Worm (Caenorhabditis elegans) whole organism, early embryonic: Measurements from ENCODE around the gene enu-3.6.
A peak's percentile ranks its signal among the peaks of the same experiment; 100 is the strongest.

Source experiments
- ama-1 ChIP-seq: fragments of 150-350 bp; optimal IDR thresholded peaks from 2 replicates; lab custom pipeline; 2014
- ceh-13 ChIP-seq: fragments of 200-800 bp; sonication (Bioruptor generic); optimal IDR thresholded peaks from 2 replicates; lab custom pipeline; 2018; ENCODE audit warnings: mild to moderate bottlenecking, missing genetic modification characterization, missing compliant biosample characterization
- ceh-36 ChIP-seq: sonication (generic microtip); optimal IDR thresholded peaks from 2 replicates; lab custom pipeline; 2016; ENCODE audit warnings: missing genetic modification characterization, inconsistent platforms, missing compliant biosample characterization
- ets-7 ChIP-seq: sonication (generic microtip); optimal IDR thresholded peaks from 2 replicates; lab custom pipeline; 2016; ENCODE audit warnings: missing genotype, missing genetic modification characterization, missing compliant biosample characterization
- hmbx-1 ChIP-seq: sonication (generic microtip); optimal IDR thresholded peaks from 2 replicates; lab custom pipeline; 2016; ENCODE audit warnings: mild to moderate bottlenecking, missing genetic modification characterization, missing compliant biosample characterization
- scrt-1 ChIP-seq: fragments of 200-800 bp; sonication (Bioruptor generic); IDR thresholded peaks from 2 replicates; pipeline ENCODE4 v1.3.6; 2022; ENCODE audit warnings: missing genetic modification characterization, missing compliant biosample characterization
- sea-1 ChIP-seq: fragments of 200-800 bp; sonication (Bioruptor generic); conservative IDR thresholded peaks from 2 replicates; pipeline ENCODE4 v1.3.6; 2022; ENCODE audit warnings: missing genetic modification characterization, missing compliant biosample characterization
- tra-4 ChIP-seq: sonication (generic microtip); optimal IDR thresholded peaks from 2 replicates; lab custom pipeline; 2017; ENCODE audit warnings: missing genetic modification characterization, missing compliant biosample characterization

DNA sequence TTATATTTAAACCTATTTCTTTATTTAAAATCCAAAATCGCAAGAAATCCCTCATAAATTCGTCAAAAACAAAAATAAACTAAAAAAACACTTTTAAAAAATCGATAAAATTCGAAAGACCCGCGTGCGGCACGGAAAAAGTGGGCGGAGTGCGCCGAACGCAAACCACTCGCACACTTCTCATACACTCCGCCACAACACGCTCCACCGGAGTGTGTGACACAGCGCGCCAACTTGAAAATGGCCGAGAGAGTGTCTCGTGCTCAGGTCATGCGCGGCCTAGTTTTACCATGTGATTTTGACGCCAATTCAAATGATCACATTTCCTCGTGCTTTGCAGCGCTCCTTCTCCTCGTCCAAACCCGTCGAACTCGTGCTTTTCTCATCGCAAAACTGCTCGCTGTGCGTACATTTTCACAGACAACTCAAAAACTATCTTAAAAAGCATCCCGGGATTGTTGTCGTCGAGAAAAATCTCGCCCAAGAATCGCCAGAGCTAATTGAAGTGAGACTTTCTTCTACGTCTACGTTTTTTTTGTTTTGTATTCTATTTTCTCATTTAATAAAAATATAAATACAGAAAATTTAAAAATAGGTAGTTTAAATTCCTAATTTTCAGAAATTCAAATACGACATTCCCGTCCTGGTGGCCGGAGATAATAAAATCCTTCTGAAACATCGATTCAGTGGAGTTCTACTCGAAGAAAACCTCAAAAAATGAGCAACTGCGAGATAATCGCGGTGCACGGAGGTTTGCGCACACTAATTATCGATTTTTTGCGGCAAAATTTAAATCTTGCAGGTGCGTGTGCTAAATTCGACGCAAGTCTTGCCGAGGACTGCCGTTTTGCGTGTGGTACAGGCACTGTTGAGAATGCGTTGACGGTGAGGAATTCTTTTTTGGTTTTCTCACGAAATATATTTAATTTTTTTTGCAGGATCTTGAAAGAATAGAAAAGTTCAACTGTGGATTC lies 9.1 kb downstream of the enu-3.6 start, which contains the start of gene tasp-1:
- TF ChIP-seq ama-1 = no peak
- TF ChIP-seq scrt-1 (GFP tag; lab: Robert Waterston, UW) = peak; percentile 85
- peak; percentile 96 for TF ChIP-seq sea-1 (GFP tag; lab: Robert Waterston, UW)
- TF ChIP-seq hmbx-1 (tag; lab: Kevin White, UChicago) = peak; percentile 75
- TF ChIP-seq ceh-13 (GFP tag; lab: Kevin White, UChicago) = peak; percentile 66
- peak; percentile 81 for TF ChIP-seq ceh-36 (tag; lab: Kevin White, UChicago)
- peak; percentile 70 for TF ChIP-seq tra-4 (tag; lab: Kevin White, UChicago)
- peak; percentile 85 for TF ChIP-seq ets-7
